Fruit fly (Drosophila melanogaster) whole organism, wandering third instar larva: Measurements from ENCODE around the gene CG14893.

Experiments used
- Abd-B ChIP-seq: fragments of >200 bp; optimal IDR thresholded peaks from 2 replicates; lab custom pipeline; 2017; ENCODE audit warnings: missing biosample characterization, missing genetic modification characterization
- CG32264 ChIP-seq: fragments of 200-800 bp; sonication (Bioruptor generic); optimal IDR thresholded peaks from 2 replicates; lab custom pipeline; 2016; ENCODE audit warnings: missing biosample characterization, missing genetic modification characterization
- CG9705 ChIP-seq: fragments of 200-800 bp; sonication (Bioruptor generic); optimal IDR thresholded peaks from 2 replicates; lab custom pipeline; 2018; ENCODE audit warnings: missing biosample characterization, mild to moderate bottlenecking, missing genetic modification characterization
- CrebA ChIP-seq: fragments of 200-800 bp; sonication (Bioruptor generic); optimal IDR thresholded peaks from 2 replicates; lab custom pipeline; 2016; ENCODE audit warnings: missing biosample characterization, mild to moderate bottlenecking, missing genetic modification characterization, borderline replicate concordance
- Dfd ChIP-seq: fragments of >200 bp; optimal IDR thresholded peaks from 2 replicates; lab custom pipeline; 2017; ENCODE audit warnings: missing biosample characterization, missing genetic modification characterization
- Dif ChIP-seq: fragments of 200-275, 200-300 bp; sonication (Bioruptor generic); optimal IDR thresholded peaks from 2 replicates; lab custom pipeline; 2018; ENCODE audit warnings: missing biosample characterization, missing genetic modification characterization; ENCODE audit not compliant: partially characterized antibody
- GATAd ChIP-seq: sonication (Bioruptor generic); optimal IDR thresholded peaks from 2 replicates; lab custom pipeline; 2016; ENCODE audit warnings: missing biosample characterization, missing genetic modification characterization
- HLH106 ChIP-seq: fragments of 200-800 bp; optimal IDR thresholded peaks from 3 replicates; lab custom pipeline; 2019; ENCODE audit warnings: missing biosample characterization, mild to moderate bottlenecking, missing genetic modification characterization, moderate library complexity
- Hnf4 ChIP-seq: fragments of 200-800 bp; sonication (Bioruptor generic); optimal IDR thresholded peaks from 2 replicates; lab custom pipeline; 2016; ENCODE audit warnings: missing biosample characterization, mild to moderate bottlenecking, missing genetic modification characterization
- Hr78 ChIP-seq: fragments of >200 bp; optimal IDR thresholded peaks from 2 replicates; lab custom pipeline; 2017; ENCODE audit warnings: missing biosample characterization, missing genetic modification characterization
- Hr83 ChIP-seq: fragments of 200-300 bp; sonication (Bioruptor generic); optimal IDR thresholded peaks from 2 replicates; lab custom pipeline; 2016; ENCODE audit warnings: missing biosample characterization, mild to moderate bottlenecking, missing genetic modification characterization, moderate library complexity; ENCODE audit not compliant: poor library complexity, severe bottlenecking
- Jra ChIP-seq: sonication (Bioruptor generic); optimal IDR thresholded peaks from 2 replicates; lab custom pipeline; 2016; ENCODE audit warnings: missing biosample characterization, missing genetic modification characterization
- Mio ChIP-seq: sonication (Bioruptor generic); optimal IDR thresholded peaks from 2 replicates; lab custom pipeline; 2016; ENCODE audit warnings: missing biosample characterization, missing genetic modification characterization
- Myc ChIP-seq: fragments of >200 bp; optimal IDR thresholded peaks from 2 replicates; lab custom pipeline; 2017
- N ChIP-seq: fragments of >200 bp; optimal IDR thresholded peaks from 2 replicates; lab custom pipeline; 2018; ENCODE audit warnings: missing biosample characterization, missing external identifiers, missing genetic modification characterization
- OdsH ChIP-seq: fragments of 200-800 bp; sonication (Bioruptor generic); optimal IDR thresholded peaks from 2 replicates; lab custom pipeline; 2016; ENCODE audit warnings: missing biosample characterization, mild to moderate bottlenecking, missing genetic modification characterization
- Rel ChIP-seq, 2 experiments: fragments of 200-800 bp; sonication (Bioruptor generic) in 1 of 2; optimal IDR thresholded peaks; 2 replicates in 1 of 2; 3 replicates in 1 of 2; lab custom pipeline; 2016 to 2019; ENCODE audit warnings: mild to moderate bottlenecking in 2 of 2, missing biosample characterization in 2 of 2, missing genetic modification characterization in 2 of 2, moderate library complexity in 1 of 2
- Sp1 ChIP-seq: fragments of 200-800 bp; sonication (Bioruptor generic); optimal IDR thresholded peaks from 3 replicates; lab custom pipeline; 2019; ENCODE audit warnings: missing biosample characterization, mild to moderate bottlenecking, missing genetic modification characterization, moderate library complexity
- Vsx2 ChIP-seq: fragments of 200-300, 225-300 bp; sonication (Bioruptor generic); optimal IDR thresholded peaks from 2 replicates; lab custom pipeline; 2018; ENCODE audit warnings: missing biosample characterization, missing genetic modification characterization; ENCODE audit not compliant: partially characterized antibody
- br ChIP-seq: fragments of 200-800 bp; sonication (Bioruptor generic); optimal IDR thresholded peaks from 2 replicates; lab custom pipeline; 2016; ENCODE audit warnings: missing biosample characterization, missing genetic modification characterization
- brk ChIP-seq: fragments of 200-800 bp; sonication (Bioruptor generic); optimal IDR thresholded peaks from 2 replicates; lab custom pipeline; 2016; ENCODE audit warnings: missing biosample characterization, mild to moderate bottlenecking, missing genetic modification characterization
- dl ChIP-seq, 2 experiments: fragments of 175-275, 200-275 bp in 1 of 2; fragments of 200-275 bp in 1 of 2; sonication (Bioruptor generic); optimal IDR thresholded peaks; lab custom pipeline; 2018; ENCODE audit warnings: mild to moderate bottlenecking in 2 of 2, missing biosample characterization in 2 of 2, missing genetic modification characterization in 2 of 2, moderate library complexity in 2 of 2; ENCODE audit not compliant: partially characterized antibody in 2 of 2, insufficient read depth in 1 of 2
- dmrt93B ChIP-seq: fragments of 200-800 bp; sonication (Bioruptor generic); optimal IDR thresholded peaks from 2 replicates; lab custom pipeline; 2018; ENCODE audit warnings: missing biosample characterization, mild to moderate bottlenecking, missing genetic modification characterization
- dsf ChIP-seq: sonication (Bioruptor generic); optimal IDR thresholded peaks from 2 replicates; lab custom pipeline; 2016; ENCODE audit warnings: missing biosample characterization, missing genetic modification characterization, borderline replicate concordance
- ey ChIP-seq: fragments of 200-800 bp; sonication (Bioruptor generic); optimal IDR thresholded peaks from 2 replicates; lab custom pipeline; 2016; ENCODE audit warnings: missing biosample characterization, missing genetic modification characterization
- foxo ChIP-seq, 2 experiments: fragments of 200-800 bp; sonication (Bioruptor generic); optimal IDR thresholded peaks; 2 replicates in 1 of 2; 3 replicates in 1 of 2; lab custom pipeline; 2016 to 2017; ENCODE audit warnings: missing biosample characterization in 2 of 2, missing genetic modification characterization in 2 of 2
- fru ChIP-seq: fragments of 200-800 bp; sonication (Bioruptor generic); optimal IDR thresholded peaks from 3 replicates; lab custom pipeline; 2016; ENCODE audit warnings: missing biosample characterization, mild to moderate bottlenecking, missing genetic modification characterization
- h ChIP-seq: fragments of 200-800 bp; sonication (Bioruptor generic); optimal IDR thresholded peaks from 3 replicates; lab custom pipeline; 2016; ENCODE audit warnings: missing biosample characterization, mild to moderate bottlenecking, missing genetic modification characterization
- jim ChIP-seq: fragments of 175-275, 200-325 bp; sonication (Bioruptor generic); optimal IDR thresholded peaks from 2 replicates; lab custom pipeline; 2016; ENCODE audit warnings: missing biosample characterization, mild to moderate bottlenecking, missing genetic modification characterization
- lola ChIP-seq: fragments of >200 bp; optimal IDR thresholded peaks from 2 replicates; lab custom pipeline; 2017; ENCODE audit warnings: missing biosample characterization, missing genetic modification characterization
- pan ChIP-seq: fragments of >200 bp; optimal IDR thresholded peaks from 2 replicates; lab custom pipeline; 2017
- psq ChIP-seq: fragments of 200-800 bp; sonication (Bioruptor generic); optimal IDR thresholded peaks from 3 replicates; lab custom pipeline; 2017; ENCODE audit warnings: missing biosample characterization, mild to moderate bottlenecking, missing genetic modification characterization, moderate library complexity
- rgr ChIP-seq: fragments of 200-800 bp; sonication (Bioruptor generic); optimal IDR thresholded peaks from 3 replicates; lab custom pipeline; 2016; ENCODE audit warnings: missing biosample characterization, mild to moderate bottlenecking, missing genetic modification characterization
- sage ChIP-seq: fragments of 200-800 bp; sonication (Bioruptor generic); optimal IDR thresholded peaks from 2 replicates; lab custom pipeline; 2016; ENCODE audit warnings: missing biosample characterization, mild to moderate bottlenecking, missing genetic modification characterization
- sv ChIP-seq: fragments of 200-800 bp; sonication (Bioruptor generic); optimal IDR thresholded peaks from 3 replicates; lab custom pipeline; 2016; ENCODE audit warnings: missing biosample characterization, missing genetic modification characterization
- tai ChIP-seq: sonication (Bioruptor generic); optimal IDR thresholded peaks from 2 replicates; lab custom pipeline; 2016; ENCODE audit warnings: missing biosample characterization, missing genetic modification characterization
- usp ChIP-seq: fragments of >200 bp; optimal IDR thresholded peaks from 2 replicates; lab custom pipeline; 2017; ENCODE audit warnings: missing biosample characterization, missing genetic modification characterization
- woc ChIP-seq: sonication (Bioruptor generic); optimal IDR thresholded peaks from 2 replicates; lab custom pipeline; 2016; ENCODE audit warnings: missing biosample characterization, mild to moderate bottlenecking, missing genetic modification characterization

Gene CG14893

dm6 chr3R:16617650-16618049, 2.9 kb upstream of the CG14893 start, which contains the start of gene CG17560:
Gene CG17560, plus strand, starts transcription at chr3R:16617950.
- TF ChIP-seq h (no peak), dsf (no peak), Sp1 (GFP tag; lab: Kevin White, UChicago) (no peak), CG32264 (GFP tag; lab: Kevin White, UChicago) (no peak), Jra (GFP tag; lab: Kevin White, UChicago) (no peak), pan (no peak), dmrt93B (GFP tag; lab: Kevin White, UChicago) (no peak), usp (GFP tag; lab: Kevin White, UChicago) (no peak), OdsH (GFP tag; lab: Kevin White, UChicago) (no peak), jim (GFP tag; lab: Kevin White, UChicago) (no peak)

dm6 chr3R:16624371-16624749, 3.8 kb downstream of the CG14893 start, which contains the start of gene Ccdc114:
Gene Ccdc114, minus strand, starts transcription at chr3R:16624717.
- TF ChIP-seq pan = no peak
- no peak for TF ChIP-seq Dfd (GFP tag; lab: Kevin White, UChicago)
- TF ChIP-seq brk (GFP tag; lab: Kevin White, UChicago) = no peak
- TF ChIP-seq N = no peak
- no peak for TF ChIP-seq Hnf4
- no peak for TF ChIP-seq rgr (GFP tag; lab: Kevin White, UChicago)
- no peak for TF ChIP-seq Mio (GFP tag; lab: Kevin White, UChicago)

dm6 chr3R:16624750-16625549, 4.4 kb downstream of the CG14893 start, which contains the start of gene Fas1:
Gene Fas1, plus strand, starts transcription at chr3R:16625238.
- TF ChIP-seq dl (GFP tag; optimal IDR thresholded peaks at IDR 0.05; lab: Kevin White, UChicago; ENCODE audit: insufficient read depth in 1 of 2, partially characterized antibody in 2 of 2) = no peak
- no peak for TF ChIP-seq Hr83 (GFP tag; lab: Kevin White, UChicago)
- no peak for TF ChIP-seq jim (GFP tag; lab: Kevin White, UChicago)
- TF ChIP-seq foxo (GFP tag; optimal IDR thresholded peaks at IDR 0.05; lab: Kevin White, UChicago) = no peak
- no peak for TF ChIP-seq HLH106 (tag; lab: Kevin White, UChicago)
- no peak for TF ChIP-seq psq
- no peak for TF ChIP-seq ey (GFP tag; lab: Kevin White, UChicago)
- TF ChIP-seq dsf = no peak
- peak; percentile 21 for TF ChIP-seq woc (GFP tag; lab: Kevin White, UChicago)
- TF ChIP-seq Myc (lab: Kevin White, UChicago) = peak; percentile 47
- no peak for TF ChIP-seq Rel (GFP tag; optimal IDR thresholded peaks at IDR 0.05; lab: Kevin White, UChicago)
- no peak for TF ChIP-seq Rel (tag; optimal IDR thresholded peaks at IDR 0.05; lab: Kevin White, UChicago)
- TF ChIP-seq brk (GFP tag; lab: Kevin White, UChicago) = no peak
- no peak for TF ChIP-seq Hr78 (GFP tag; lab: Kevin White, UChicago)
- TF ChIP-seq OdsH (GFP tag; lab: Kevin White, UChicago) = no peak
- no peak for TF ChIP-seq rgr (GFP tag; lab: Kevin White, UChicago)
- no peak for TF ChIP-seq Abd-B (GFP tag; lab: Kevin White, UChicago)
- TF ChIP-seq Sp1 (GFP tag; lab: Kevin White, UChicago) = no peak
- no peak for TF ChIP-seq usp (GFP tag; lab: Kevin White, UChicago)
- TF ChIP-seq br = no peak
- TF ChIP-seq N = no peak
- no peak for TF ChIP-seq GATAd (GFP tag; lab: Kevin White, UChicago)
- TF ChIP-seq pan = no peak
- no peak for TF ChIP-seq Dfd (GFP tag; lab: Kevin White, UChicago)
- no peak for TF ChIP-seq Jra (GFP tag; lab: Kevin White, UChicago)
- TF ChIP-seq h = no peak
- peak; percentile 28 for TF ChIP-seq Vsx2 (GFP tag; lab: Kevin White, UChicago)
- peak; percentile 4 for TF ChIP-seq sage (GFP tag; lab: Kevin White, UChicago)
- no peak for TF ChIP-seq dmrt93B (GFP tag; lab: Kevin White, UChicago)
- TF ChIP-seq Hnf4 = no peak
- TF ChIP-seq tai (GFP tag; lab: Kevin White, UChicago) = no peak
- TF ChIP-seq Dif (GFP tag; lab: Kevin White, UChicago) = peak; percentile 6
- no peak for TF ChIP-seq CG9705 (GFP tag; lab: Kevin White, UChicago)
- TF ChIP-seq sv = peak; percentile 26
- no peak for TF ChIP-seq Mio (GFP tag; lab: Kevin White, UChicago)
- TF ChIP-seq CG32264 (GFP tag; lab: Kevin White, UChicago) = no peak
- TF ChIP-seq fru (GFP tag; lab: Kevin White, UChicago) = peak; percentile 56
- TF ChIP-seq CrebA (GFP tag; lab: Kevin White, UChicago) = no peak
- TF ChIP-seq lola (GFP tag; lab: Kevin White, UChicago) = no peak
